Fruit fly (Drosophila melanogaster) whole organism, larva: Measurements from ENCODE around the gene TrissinR.

ENCODE experiments used
- noc ChIP-seq: fragments of 200-800 bp; sonication (Bioruptor generic); optimal IDR thresholded peaks from 3 replicates; lab custom pipeline; 2019; ENCODE audit warnings: missing biosample characterization, mild to moderate bottlenecking, missing genetic modification characterization, moderate library complexity

Gene TrissinR

dm6 chr2L:5893796-5894195 is 70.0 kb downstream of the TrissinR start, which contains the start of gene Acp26Aa:
Gene Acp26Aa, minus strand, starts transcription at chr2L:5893896.
- no peak for TF ChIP-seq noc (tag; lab: Kevin White, UChicago)

- no peak for TF ChIP-seq noc (tag; lab: Kevin White, UChicago)
Measured at dm6 chr2L:5894533-5894932, 70.7 kb downstream of the TrissinR start.

DNA sequence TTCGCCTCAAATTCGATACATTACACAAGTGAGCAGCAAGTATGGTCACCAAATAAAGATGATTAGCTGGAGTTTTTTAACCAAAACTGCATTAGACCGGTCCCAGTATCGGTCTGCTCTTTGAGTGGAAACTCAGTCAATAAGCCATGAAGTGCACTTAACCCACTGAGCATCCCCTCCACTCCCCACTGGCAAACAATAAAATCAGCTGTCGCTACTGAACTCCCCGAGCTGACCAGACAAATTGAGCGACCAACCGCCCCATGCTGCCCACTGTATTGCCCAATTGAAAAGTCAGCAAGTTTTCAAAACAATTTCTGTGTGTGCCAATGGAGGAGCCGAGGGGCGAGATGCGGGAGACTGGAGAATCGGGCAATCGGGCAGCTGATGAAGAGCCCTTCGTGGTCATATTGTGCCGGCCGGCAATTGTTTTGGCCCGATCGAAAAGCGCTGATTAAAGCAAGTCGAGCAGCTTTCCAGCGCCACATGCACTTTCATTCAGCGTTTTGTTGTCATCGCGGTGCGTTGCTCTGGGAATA is 75.4 kb downstream of the TrissinR start:
- no peak for TF ChIP-seq noc (tag; lab: Kevin White, UChicago)

DNA sequence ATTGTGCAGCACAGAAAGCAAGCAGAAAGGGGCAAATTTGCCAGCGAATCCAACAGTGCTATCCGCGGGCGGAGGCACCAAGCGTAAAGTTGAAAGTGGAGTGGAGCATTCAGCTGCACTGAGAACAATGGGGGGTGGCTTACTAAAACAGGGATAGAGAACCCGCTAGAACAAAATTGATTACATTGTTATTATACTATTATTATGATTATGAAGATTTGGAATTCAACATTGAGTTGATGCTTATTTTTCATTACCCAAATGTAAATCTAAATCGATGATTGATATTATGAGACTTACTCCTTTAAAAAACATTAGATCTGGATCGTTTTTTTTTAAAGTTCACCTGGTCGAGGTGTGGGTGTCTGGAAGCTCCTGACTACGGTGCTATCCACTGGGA is 77.7 kb downstream of the TrissinR start:
- no peak for TF ChIP-seq noc (tag; lab: Kevin White, UChicago)

- TF ChIP-seq noc (tag; lab: Kevin White, UChicago) = no peak
Measured at dm6 chr2L:5902898-5903297, 79.1 kb downstream of the TrissinR start.

DNA sequence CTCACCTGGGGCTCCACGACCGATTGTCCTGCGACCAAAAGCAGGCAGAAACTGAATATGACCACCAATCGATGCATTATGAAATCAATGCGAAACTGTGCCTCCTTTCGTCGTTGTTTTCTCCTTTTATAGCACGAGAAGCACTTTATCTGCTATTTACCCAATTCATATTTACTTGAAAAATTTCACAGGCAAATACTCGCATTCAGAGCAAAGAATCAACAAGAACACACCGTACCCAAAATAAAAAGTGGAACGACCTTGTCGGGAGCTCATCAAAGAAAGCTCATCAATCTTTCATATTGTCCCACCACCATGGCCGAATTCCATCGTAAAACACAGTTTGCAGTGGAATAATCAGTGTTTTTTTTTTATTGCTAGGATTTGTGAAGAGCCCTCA is 80.8 kb downstream of the TrissinR start, which contains the start of gene CG9021:
Gene CG9021, minus strand, starts transcription at position 105 of the 400 bp plus-strand sequence.
- no peak for TF ChIP-seq noc (tag; lab: Kevin White, UChicago)
